Fruit fly (Drosophila melanogaster): Measurements from ENCODE around the gene D19A.

dm6 chr3L:6161997-6162396 lies 26.9 kb downstream of the D19A start:
- TF ChIP-seq CG31365 (tag; optimal IDR thresholded peaks at IDR 0.05), result no peak
- no peak for TF ChIP-seq H2.0 (GFP tag; IDR thresholded peaks at IDR 0.05)
- no peak for TF ChIP-seq unc-4 (GFP tag; IDR thresholded peaks at IDR 0.05; ENCODE audit: partially characterized antibody)
- TF ChIP-seq dpn (GFP tag; optimal IDR thresholded peaks at IDR 0.05), result no peak
- no peak for TF ChIP-seq Bgb (GFP tag; IDR thresholded peaks at IDR 0.05; ENCODE audit: partially characterized antibody)
- TF ChIP-seq usp (GFP tag; optimal IDR thresholded peaks at IDR 0.05), result no peak
- TF ChIP-seq Aef1 (GFP tag; IDR thresholded peaks at IDR 0.05), result no peak
- TF ChIP-seq klu (GFP tag; IDR thresholded peaks at IDR 0.05), result no peak
- TF ChIP-seq CG15269 (tag; optimal IDR thresholded peaks at IDR 0.05), result no peak
